Fruit fly (Drosophila melanogaster) whole organism, embryonic: Measurements from ENCODE around the gene Cyp311a1.

ENCODE experiments used
- Abd-B ChIP-seq: fragments of 200-800 bp; sonication (Bioruptor generic); optimal IDR thresholded peaks from 2 replicates; lab custom pipeline; 2018; ENCODE audit warnings: missing biosample characterization, mild to moderate bottlenecking, missing genetic modification characterization, moderate library complexity
- CG11504 ChIP-seq: fragments of 200-800 bp; sonication (Bioruptor generic); optimal IDR thresholded peaks from 3 replicates; lab custom pipeline; 2019; ENCODE audit warnings: missing biosample characterization, mild to moderate bottlenecking, missing genetic modification characterization, moderate library complexity
- CG14710 ChIP-seq: fragments of 200-800 bp; sonication (Bioruptor generic); optimal IDR thresholded peaks from 3 replicates; lab custom pipeline; 2019; ENCODE audit warnings: missing biosample characterization, mild to moderate bottlenecking, missing genetic modification characterization, moderate library complexity
- CG14965 ChIP-seq: fragments of 200-800 bp; sonication (Bioruptor generic); optimal IDR thresholded peaks from 2 replicates; lab custom pipeline; 2016; ENCODE audit warnings: missing biosample characterization, missing genetic modification characterization, borderline replicate concordance
- CG15696 ChIP-seq: fragments of 200-800 bp; sonication (Bioruptor generic); optimal IDR thresholded peaks from 2 replicates; lab custom pipeline; 2019; ENCODE audit warnings: missing biosample characterization, mild to moderate bottlenecking, missing genetic modification characterization, moderate library complexity
- CG17359 ChIP-seq: fragments of 200-800 bp; sonication (Bioruptor generic); optimal IDR thresholded peaks from 3 replicates; lab custom pipeline; 2018; ENCODE audit warnings: missing biosample characterization, mild to moderate bottlenecking, missing genetic modification characterization, moderate library complexity
- CG17361 ChIP-seq: fragments of 200-800 bp; sonication (Bioruptor generic); IDR thresholded peaks from 3 replicates; pipeline ENCODE4 v1.3.6; 2022; ENCODE audit warnings: missing biosample characterization, missing genetic modification characterization
- CG17385 ChIP-seq: fragments of 200-800 bp; sonication (Bioruptor generic); optimal IDR thresholded peaks from 3 replicates; lab custom pipeline; 2018; ENCODE audit warnings: missing biosample characterization, mild to moderate bottlenecking, missing genetic modification characterization
- CG1792 ChIP-seq: fragments of 200-800 bp; sonication (Bioruptor generic); optimal IDR thresholded peaks from 2 replicates; lab custom pipeline; 2016; ENCODE audit warnings: missing biosample characterization, missing genetic modification characterization
- CG18599 ChIP-seq: fragments of 200-800 bp; sonication (Bioruptor generic); optimal IDR thresholded peaks from 3 replicates; lab custom pipeline; 2017; ENCODE audit warnings: missing biosample characterization, missing genetic modification characterization, mild to moderate bottlenecking, moderate library complexity, missing genetic modification reagents
- CG2712 ChIP-seq: fragments of 200-800 bp; optimal IDR thresholded peaks from 3 replicates; lab custom pipeline; 2019; ENCODE audit warnings: missing biosample characterization, mild to moderate bottlenecking, missing genetic modification characterization, moderate library complexity
- CG30403 ChIP-seq: fragments of 200-800 bp; sonication (Bioruptor generic); optimal IDR thresholded peaks from 3 replicates; lab custom pipeline; 2016; ENCODE audit warnings: missing biosample characterization, missing genetic modification characterization
- CG6683 ChIP-seq: fragments of 200-800 bp; sonication (Bioruptor generic); optimal IDR thresholded peaks from 2 replicates; lab custom pipeline; 2017; ENCODE audit warnings: missing biosample characterization, mild to moderate bottlenecking, missing genetic modification characterization, missing genetic modification reagents
- CG7556 ChIP-seq: fragments of 200-800 bp; sonication (Bioruptor generic); optimal IDR thresholded peaks from 2 replicates; lab custom pipeline; 2017; ENCODE audit warnings: missing biosample characterization, mild to moderate bottlenecking, missing genetic modification characterization
- CG8281 ChIP-seq: fragments of 200-800 bp; sonication (Bioruptor generic); optimal IDR thresholded peaks from 2 replicates; lab custom pipeline; 2018; ENCODE audit warnings: missing biosample characterization, mild to moderate bottlenecking, missing genetic modification characterization, moderate library complexity
- CG8388 ChIP-seq: fragments of 200-800 bp; sonication (Bioruptor generic); optimal IDR thresholded peaks from 2 replicates; lab custom pipeline; 2019; ENCODE audit warnings: missing biosample characterization, mild to moderate bottlenecking, missing genetic modification characterization, moderate library complexity
- CG8924 ChIP-seq: fragments of 200-800 bp; optimal IDR thresholded peaks from 3 replicates; lab custom pipeline; 2019; ENCODE audit warnings: missing biosample characterization, mild to moderate bottlenecking, missing genetic modification characterization, moderate library complexity
- CoRest ChIP-seq: fragments of 200-800 bp; sonication (Bioruptor generic); optimal IDR thresholded peaks from 3 replicates; lab custom pipeline; 2018; ENCODE audit warnings: missing biosample characterization, mild to moderate bottlenecking, missing genetic modification characterization, moderate library complexity
- D19A ChIP-seq: fragments of 200-800 bp; optimal IDR thresholded peaks from 3 replicates; lab custom pipeline; 2019; ENCODE audit warnings: missing biosample characterization, mild to moderate bottlenecking, missing genetic modification characterization, moderate library complexity
- E2f2 ChIP-seq: fragments of 200-800 bp; sonication (Bioruptor generic); IDR thresholded peaks from 2 replicates; pipeline ENCODE4 v1.3.6; 2022; ENCODE audit warnings: missing biosample characterization, missing genetic modification characterization
- Fer1 ChIP-seq: fragments of 200-800 bp; sonication (Bioruptor generic); optimal IDR thresholded peaks from 2 replicates; lab custom pipeline; 2017; ENCODE audit warnings: missing biosample characterization, mild to moderate bottlenecking, missing genetic modification characterization
- Fer3 ChIP-seq: fragments of 200-800 bp; sonication (Bioruptor generic); optimal IDR thresholded peaks from 2 replicates; lab custom pipeline; 2018; ENCODE audit warnings: missing biosample characterization, mild to moderate bottlenecking, missing genetic modification characterization, moderate library complexity
- GATAe ChIP-seq: fragments of 200-800 bp; sonication (Bioruptor generic); conservative IDR thresholded peaks from 2 replicates; pipeline ENCODE4 v1.3.6; 2022; ENCODE audit warnings: missing biosample characterization, missing genetic modification characterization
- HHEX ChIP-seq: fragments of 200-800 bp; sonication (Bioruptor generic); optimal IDR thresholded peaks from 3 replicates; lab custom pipeline; 2017; ENCODE audit warnings: missing biosample characterization, mild to moderate bottlenecking, missing genetic modification characterization, missing genetic modification reagents
- Nf-YA ChIP-seq: fragments of 200-800 bp; sonication (Bioruptor generic); IDR thresholded peaks from 2 replicates; pipeline ENCODE4 v1.3.6; 2022; ENCODE audit warnings: missing biosample characterization, missing genetic modification characterization
- PHDP ChIP-seq: fragments of 200-800 bp; sonication (Bioruptor generic); optimal IDR thresholded peaks from 3 replicates; lab custom pipeline; 2018; ENCODE audit warnings: missing biosample characterization, mild to moderate bottlenecking, missing genetic modification characterization, moderate library complexity
- Ptx1 ChIP-seq: fragments of 200-800 bp; sonication (Bioruptor generic); IDR thresholded peaks from 2 replicates; pipeline ENCODE4 v1.3.6; 2022; ENCODE audit warnings: missing biosample characterization, missing genetic modification characterization
- Sox102F ChIP-seq: fragments of 200-800 bp; sonication (Bioruptor generic); optimal IDR thresholded peaks from 2 replicates; lab custom pipeline; 2018; ENCODE audit warnings: missing biosample characterization, mild to moderate bottlenecking, missing genetic modification characterization, moderate library complexity
- Ssrp ChIP-seq: fragments of 200-800 bp; sonication (Bioruptor generic); optimal IDR thresholded peaks from 2 replicates; lab custom pipeline; 2018; ENCODE audit warnings: missing biosample characterization, mild to moderate bottlenecking, missing genetic modification characterization, moderate library complexity
- Trl ChIP-seq, 3 experiments: fragments of >200 bp in 2 of 3; fragments of 200-800 bp in 1 of 3; sonication (Bioruptor generic) in 1 of 3; optimal IDR thresholded peaks; 2 replicates in 1 of 3; 3 replicates in 2 of 3; lab custom pipeline; 2016 to 2017; ENCODE audit warnings: missing biosample characterization in 1 of 3, missing genetic modification characterization in 1 of 3
- az2 ChIP-seq: fragments of 200-800 bp; sonication (Bioruptor generic); optimal IDR thresholded peaks from 3 replicates; lab custom pipeline; 2016; ENCODE audit warnings: missing biosample characterization, missing genetic modification characterization
- bsh ChIP-seq, 2 experiments: fragments of 200-800 bp; sonication (Bioruptor generic); optimal IDR thresholded peaks; 2 replicates each; lab custom pipeline; 2017 to 2018; ENCODE audit warnings: mild to moderate bottlenecking in 2 of 2, missing biosample characterization in 2 of 2, missing genetic modification characterization in 2 of 2, moderate library complexity in 1 of 2
- cato ChIP-seq: fragments of 200-800 bp; sonication (Bioruptor generic); optimal IDR thresholded peaks from 2 replicates; lab custom pipeline; 2016; ENCODE audit warnings: missing biosample characterization, missing genetic modification characterization, borderline replicate concordance
- dmrt99B ChIP-seq: fragments of 200-800 bp; sonication (Bioruptor generic); optimal IDR thresholded peaks from 2 replicates; lab custom pipeline; 2018; ENCODE audit warnings: missing biosample characterization, mild to moderate bottlenecking, missing genetic modification characterization, moderate library complexity
- fd96Cb ChIP-seq: fragments of 200-800 bp; sonication (Bioruptor generic); optimal IDR thresholded peaks from 2 replicates; lab custom pipeline; 2018; ENCODE audit warnings: missing biosample characterization, mild to moderate bottlenecking, missing genetic modification characterization, moderate library complexity
- ind ChIP-seq: fragments of 200-800 bp; sonication (Bioruptor generic); optimal IDR thresholded peaks from 3 replicates; lab custom pipeline; 2016; ENCODE audit warnings: missing biosample characterization, missing genetic modification characterization
- lab ChIP-seq: fragments of 200-800 bp; sonication (Bioruptor generic); optimal IDR thresholded peaks from 3 replicates; lab custom pipeline; 2017; ENCODE audit warnings: missing biosample characterization, missing genetic modification characterization, mild to moderate bottlenecking, moderate library complexity, missing genetic modification reagents
- nmo ChIP-seq: fragments of 200-800 bp; sonication (Bioruptor generic); optimal IDR thresholded peaks from 2 replicates; lab custom pipeline; 2018; ENCODE audit warnings: missing biosample characterization, mild to moderate bottlenecking, missing genetic modification characterization, moderate library complexity
- phol ChIP-seq: fragments of 200-800 bp; sonication (Bioruptor generic); optimal IDR thresholded peaks from 3 replicates; lab custom pipeline; 2018; ENCODE audit warnings: missing biosample characterization, mild to moderate bottlenecking, missing genetic modification characterization, moderate library complexity
- pros ChIP-seq: fragments of 200-800 bp; sonication (Bioruptor generic); optimal IDR thresholded peaks from 3 replicates; lab custom pipeline; 2019; ENCODE audit warnings: missing biosample characterization, mild to moderate bottlenecking, missing genetic modification characterization, moderate library complexity
- schlank ChIP-seq: fragments of 200-800 bp; sonication (Bioruptor generic); optimal IDR thresholded peaks from 2 replicates; lab custom pipeline; 2018; ENCODE audit warnings: missing biosample characterization, mild to moderate bottlenecking, missing genetic modification characterization
- slbo ChIP-seq: fragments of 200-800 bp; sonication (Bioruptor generic); IDR thresholded peaks from 2 replicates; pipeline ENCODE4 v1.3.6; 2022; ENCODE audit warnings: missing biosample characterization, missing genetic modification characterization
- sna ChIP-seq: fragments of 200-800 bp; sonication (Bioruptor generic); IDR thresholded peaks from 2 replicates; pipeline ENCODE4 v1.3.6; 2022; ENCODE audit warnings: missing biosample characterization, missing genetic modification characterization; ENCODE audit not compliant: partially characterized antibody
- vvl ChIP-seq: fragments of 200-800 bp; sonication (Bioruptor generic); IDR thresholded peaks from 2 replicates; pipeline ENCODE4 v1.3.6; 2022; ENCODE audit warnings: missing biosample characterization, missing genetic modification characterization

Gene Cyp311a1

DNA sequence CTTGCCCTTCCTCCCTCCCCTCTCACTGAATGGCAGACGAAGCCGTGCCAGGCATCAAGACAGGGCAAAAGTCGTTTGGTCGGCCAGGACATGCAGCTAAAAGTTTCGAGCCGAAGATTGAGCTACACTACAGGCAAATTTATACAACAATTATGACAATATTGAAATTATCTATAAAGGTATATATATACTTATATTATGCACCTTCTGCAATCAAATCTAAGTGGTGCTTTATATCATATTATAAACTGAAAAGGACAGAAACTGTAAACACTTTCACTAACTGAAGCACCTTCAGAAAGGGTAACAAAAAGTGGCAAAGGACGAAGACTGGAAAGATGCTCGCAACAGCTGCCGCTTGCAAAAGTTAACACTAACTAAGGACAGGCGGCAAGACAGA, 45.0 kb upstream of the Cyp311a1 start (continued):
- TF ChIP-seq pros (GFP tag; lab: Kevin White, UChicago) (peak; percentile 27), nmo (GFP tag; lab: Kevin White, UChicago) (peak; percentile 1), CG30403 (GFP tag; lab: Kevin White, UChicago) (peak; percentile 10), CG8924 (tag; lab: Kevin White, UChicago) (peak; percentile 24), phol (tag; lab: Kevin White, UChicago) (peak; percentile 26), CG15696 (tag; lab: Kevin White, UChicago) (no peak), az2 (GFP tag; lab: Kevin White, UChicago) (no peak), PHDP (tag; lab: Kevin White, UChicago) (peak; percentile 10), GATAe (GFP tag; lab: Robert Waterston, UW) (no peak), CG14710 (tag; lab: Kevin White, UChicago) (peak; percentile 17), Abd-B (GFP tag; lab: Kevin White, UChicago) (peak; percentile 8), Fer3 (no peak), Fer1 (GFP tag; lab: Kevin White, UChicago) (peak; percentile 23), CG17361 (GFP tag; lab: Robert Waterston, UW) (0 out of 3 replicates have a peak, but pooled peaks have one; percentile 26), bsh (GFP tag; optimal IDR thresholded peaks at IDR 0.05; lab: Kevin White, UChicago) (peak in 1 of 2 experiments; percentile 51), HHEX (GFP tag; lab: Kevin White, UChicago) (no peak), ind (GFP tag; lab: Kevin White, UChicago) (no peak), Sox102F (GFP tag; lab: Kevin White, UChicago) (peak; percentile 28), Trl (optimal IDR thresholded peaks at IDR 0.05; lab: Kevin White, UChicago) (no peak), Trl (GFP tag; optimal IDR thresholded peaks at IDR 0.05; lab: Kevin White, UChicago) (no peak), CG6683 (GFP tag; lab: Kevin White, UChicago) (no peak), schlank (tag; lab: Kevin White, UChicago) (no peak), CG2712 (tag; lab: Kevin White, UChicago) (peak; percentile 50), CoRest (tag; lab: Kevin White, UChicago) (peak; percentile 22), slbo (GFP tag; lab: Robert Waterston, UW) (0 out of 2 replicates have a peak, but pooled peaks have one; percentile 22), sna (GFP tag; lab: Robert Waterston, UW) (no peak), Ptx1 (GFP tag; lab: Robert Waterston, UW) (0 out of 2 replicates have a peak, but pooled peaks have one; percentile 22), CG7556 (GFP tag; lab: Kevin White, UChicago) (peak; percentile 45), CG18599 (GFP tag; lab: Kevin White, UChicago) (peak; percentile 37), CG1792 (GFP tag; lab: Kevin White, UChicago) (no peak), dmrt99B (peak; percentile 55), Ssrp (tag; lab: Kevin White, UChicago) (peak; percentile 20), Nf-YA (no peak), E2f2 (no peak), cato (GFP tag; lab: Kevin White, UChicago) (no peak), lab (peak; percentile 44), CG8281 (tag; lab: Kevin White, UChicago) (no peak), CG8388 (GFP tag; lab: Kevin White, UChicago) (peak; percentile 22), CG17359 (tag; lab: Kevin White, UChicago) (peak; percentile 38), fd96Cb (tag; lab: Kevin White, UChicago) (peak; percentile 6), CG11504 (tag; lab: Kevin White, UChicago) (peak; percentile 54), CG14965 (GFP tag; lab: Kevin White, UChicago) (no peak), CG17385 (peak; percentile 20), D19A (tag; lab: Kevin White, UChicago) (peak; percentile 98), vvl (no peak)
- TF ChIP-seq, all 482 proteins: peak for 54
